Worm (Caenorhabditis elegans): ENCODE results near the gene ints-7.

DNA sequence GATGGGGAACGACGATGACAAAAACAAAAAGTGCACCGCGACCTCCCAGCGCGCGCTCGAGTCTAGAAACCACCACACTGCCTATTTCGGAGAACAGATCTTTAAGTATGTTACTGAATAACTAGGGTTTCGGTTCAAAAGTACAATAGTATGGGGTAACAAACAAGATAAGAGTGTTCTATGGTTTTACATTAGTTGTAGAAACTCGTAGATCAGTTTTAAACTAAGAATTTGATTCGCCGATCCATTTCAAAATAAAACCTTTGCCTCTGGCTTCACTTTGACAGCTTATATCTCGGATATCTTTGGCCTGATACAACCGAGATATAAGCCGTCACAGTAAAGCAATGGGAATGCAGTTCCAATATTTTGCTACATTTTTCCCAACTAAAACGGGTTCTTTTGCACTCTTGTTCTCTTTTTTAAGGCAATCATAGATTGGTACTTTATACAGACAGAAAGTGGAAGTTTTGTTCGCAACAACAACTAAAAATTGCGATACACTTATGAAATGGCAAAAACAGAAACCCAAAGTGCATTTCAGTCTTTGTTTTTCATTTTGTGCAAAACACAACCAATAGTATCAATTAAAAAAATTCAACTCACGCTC is 33.8 kb downstream of the ints-7 start:
- TF ChIP-seq flt-1 (GFP tag; IDR thresholded peaks at IDR 0.05) (no peak), ama-1 (optimal IDR thresholded peaks at IDR 0.05) (no peak), ceh-13 (GFP tag; optimal IDR thresholded peaks at IDR 0.05) (no peak), B0310.2 (tag; optimal IDR thresholded peaks at IDR 0.05) (no peak)

Data from whole organism, early embryonic.